Fruit fly (Drosophila melanogaster): Measurements from ENCODE around the gene Fit1.
A peak's percentile ranks its signal among the peaks of the same experiment; 100 is the strongest.

Gene Fit1

DNA sequence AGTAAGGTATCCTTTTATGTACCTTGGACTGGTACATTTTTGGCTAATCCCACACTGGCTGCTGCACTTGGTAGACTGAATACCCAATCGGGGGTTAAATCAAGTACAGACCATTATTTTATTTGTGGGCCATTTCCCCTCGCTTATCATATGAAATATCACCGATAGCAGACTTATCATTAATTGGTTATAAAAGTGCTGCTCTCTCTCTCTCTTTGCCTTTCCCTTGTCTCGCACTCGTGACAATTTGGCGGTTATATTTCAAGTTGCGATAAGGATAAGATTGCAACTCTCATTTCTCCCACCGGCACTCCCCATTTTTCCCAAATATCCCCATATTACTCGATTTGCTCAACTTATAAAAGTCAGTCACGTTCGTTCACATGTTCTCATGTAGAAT lies 12.3 kb downstream of the Fit1 start:
- no peak for TF ChIP-seq CG17801 (GFP tag; optimal IDR thresholded peaks at IDR 0.05; ENCODE audit: partially characterized antibody)

dm6 chr3L:4116490-4117367 lies 13.4 kb downstream of the Fit1 start:
- TF ChIP-seq CG17801 (GFP tag; optimal IDR thresholded peaks at IDR 0.05; ENCODE audit: partially characterized antibody): peak; percentile 45

DNA sequence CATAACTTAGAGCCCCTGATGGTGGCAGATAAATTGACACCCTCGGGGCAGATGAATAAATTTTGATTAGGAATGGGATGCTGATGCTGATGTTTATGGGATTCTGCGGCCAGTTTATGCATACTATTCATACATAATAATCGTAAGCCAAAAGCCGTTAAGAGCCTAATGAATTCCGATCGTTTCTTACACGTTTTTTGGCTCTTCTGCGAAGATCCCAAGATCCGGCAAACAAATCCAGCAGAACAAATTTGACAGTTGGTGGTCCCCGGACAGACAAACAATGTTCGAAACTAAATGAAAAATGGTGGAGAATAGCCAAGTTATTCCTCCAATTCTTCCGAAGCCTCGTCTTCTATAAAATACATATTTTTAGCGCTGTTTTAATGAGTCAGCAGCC lies 14.1 kb downstream of the Fit1 start:
- TF ChIP-seq CG17801 (GFP tag; optimal IDR thresholded peaks at IDR 0.05; ENCODE audit: partially characterized antibody): no peak

DNA sequence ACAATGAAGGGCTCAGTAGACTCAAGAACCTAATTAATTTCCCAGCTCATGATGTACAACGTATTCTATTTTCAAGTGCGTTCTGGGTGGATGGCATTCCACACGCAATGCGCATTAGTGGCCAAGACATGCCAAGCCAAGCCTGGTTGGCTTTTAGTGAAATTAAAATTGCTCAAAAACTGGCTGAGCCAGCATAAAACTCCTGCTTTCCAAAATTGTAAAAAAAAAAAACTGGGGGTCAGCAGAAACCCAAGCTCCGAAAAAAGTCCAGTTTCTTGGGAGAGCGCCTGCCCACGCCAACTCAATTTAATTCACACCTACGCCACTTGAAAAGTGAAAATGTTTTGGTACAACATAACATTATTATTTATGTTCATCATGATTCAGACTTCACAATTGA lies 15.0 kb downstream of the Fit1 start:
- TF ChIP-seq CG17801 (GFP tag; optimal IDR thresholded peaks at IDR 0.05; ENCODE audit: partially characterized antibody): no peak

- TF ChIP-seq CG17801 (GFP tag; optimal IDR thresholded peaks at IDR 0.05; ENCODE audit: partially characterized antibody): no peak
These were observed 16.4 kb downstream of the Fit1 start for dm6 chr3L:4119636-4120357.

DNA sequence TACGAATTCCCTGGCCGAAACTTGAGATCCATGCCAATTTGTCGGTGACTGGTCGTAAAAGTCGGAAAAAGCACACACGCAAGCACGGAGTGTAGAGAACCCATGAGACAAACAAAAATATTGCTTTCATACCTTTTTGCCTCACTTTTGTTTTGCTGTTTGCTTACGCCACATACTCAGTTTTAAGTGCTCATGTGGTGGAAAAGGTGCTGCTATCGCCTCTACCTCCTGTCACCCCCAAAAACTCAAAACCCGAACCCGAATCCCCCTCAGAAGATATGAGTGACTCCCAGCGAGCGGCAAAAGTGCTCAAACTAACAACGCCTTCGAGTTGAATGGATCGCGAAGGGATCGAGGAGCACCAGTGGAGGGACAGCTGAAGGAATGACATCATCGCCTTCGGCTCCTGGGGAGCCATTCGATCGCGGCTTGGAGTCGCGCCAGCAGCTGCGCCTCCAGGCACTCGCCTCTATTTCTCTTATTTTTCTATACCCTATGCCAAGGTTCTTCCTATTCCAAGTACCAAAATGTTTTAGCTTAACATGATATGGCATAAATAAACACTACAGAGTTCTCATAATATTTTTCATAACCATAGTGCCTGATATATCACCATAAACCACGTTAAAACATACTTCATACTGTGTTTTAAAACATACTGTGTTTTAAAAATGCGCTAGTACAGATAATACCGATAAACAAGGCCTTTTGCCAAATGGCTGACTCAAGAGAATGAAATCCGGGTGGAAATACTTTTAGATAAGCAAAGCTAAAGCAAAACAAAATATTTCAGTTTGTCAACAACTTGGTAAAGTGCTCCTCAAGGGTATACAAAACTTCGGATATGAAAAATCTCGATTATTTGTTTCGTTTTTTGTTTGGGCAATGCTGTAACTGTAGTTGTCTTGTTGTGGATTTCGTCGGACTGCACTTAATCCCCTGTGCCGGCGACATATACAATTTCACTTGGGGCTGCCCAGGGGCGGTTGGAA lies 17.3 kb downstream of the Fit1 start:
- no peak for TF ChIP-seq CG17801 (GFP tag; optimal IDR thresholded peaks at IDR 0.05; ENCODE audit: partially characterized antibody)

DNA sequence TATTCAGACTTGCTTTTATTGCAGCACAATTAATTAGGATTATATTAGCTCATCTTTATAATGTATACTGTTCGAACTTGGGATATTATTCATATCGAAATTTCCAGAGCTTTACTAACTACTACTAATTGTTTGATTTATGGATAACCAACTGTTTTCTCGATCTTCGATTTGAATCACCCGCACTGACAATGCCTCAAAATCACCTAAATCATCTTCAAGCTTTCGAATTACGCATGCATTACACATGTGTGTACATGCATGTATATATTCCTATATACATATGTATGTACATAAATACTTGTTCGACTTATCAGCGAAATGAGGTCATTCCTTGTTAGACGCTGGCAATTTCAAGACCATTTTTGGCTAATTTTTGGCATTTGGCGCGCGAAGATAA lies 18.2 kb downstream of the Fit1 start:
- no peak for TF ChIP-seq CG17801 (GFP tag; optimal IDR thresholded peaks at IDR 0.05; ENCODE audit: partially characterized antibody)

dm6 chr3L:4122185-4122767 lies 18.9 kb downstream of the Fit1 start, which contains the start of gene Chd64:
Gene Chd64 (minus strand): TSS chr3L:4122388.
- peak; percentile 82 for TF ChIP-seq CG17801 (GFP tag; optimal IDR thresholded peaks at IDR 0.05; ENCODE audit: partially characterized antibody)

DNA sequence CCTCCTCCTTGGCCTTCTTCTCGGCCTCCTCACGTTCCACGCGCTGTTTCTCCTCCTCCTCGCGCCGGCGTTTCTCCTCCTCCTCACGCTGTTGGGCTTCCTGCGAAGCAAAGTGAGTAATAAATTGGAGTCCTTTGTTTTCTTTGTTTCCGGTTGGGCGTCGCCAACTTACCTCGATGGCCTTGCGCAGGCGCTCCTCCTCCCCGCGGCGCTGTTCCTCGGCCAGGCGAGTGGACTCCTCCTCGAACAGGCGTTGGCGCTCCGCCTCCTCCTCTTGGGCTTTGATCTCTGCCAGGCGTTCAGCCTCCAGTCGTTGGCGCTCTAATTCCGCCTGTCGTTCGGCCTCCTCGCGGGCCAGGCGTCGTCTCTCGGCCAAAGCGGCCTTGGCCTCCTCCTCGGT lies 22.3 kb downstream of the Fit1 start:
- no peak for TF ChIP-seq CG17801 (GFP tag; optimal IDR thresholded peaks at IDR 0.05; ENCODE audit: partially characterized antibody)

dm6 chr3L:4128579-4128978 lies 25.2 kb downstream of the Fit1 start:
- no peak for TF ChIP-seq CG17801 (GFP tag; optimal IDR thresholded peaks at IDR 0.05; ENCODE audit: partially characterized antibody)

DNA sequence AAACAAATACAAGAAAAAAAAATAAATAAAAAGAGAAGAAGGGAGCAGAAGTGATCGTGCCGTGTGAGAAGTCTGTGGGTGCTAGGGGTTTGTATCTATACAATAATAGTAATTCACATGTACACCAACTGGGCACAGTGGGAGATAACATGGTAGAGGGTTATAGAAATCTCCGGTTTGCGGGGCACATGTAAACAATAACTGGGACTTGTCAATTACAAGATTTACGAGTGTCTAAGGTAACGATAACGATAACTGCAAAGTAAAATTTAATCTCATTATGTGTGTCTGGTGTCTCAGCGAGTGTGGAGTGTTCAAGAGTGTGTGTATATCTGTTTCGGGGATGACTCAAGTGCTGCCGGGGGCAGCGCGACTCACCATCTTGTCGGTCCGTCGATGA lies 27.4 kb downstream of the Fit1 start:
- TF ChIP-seq CG17801 (GFP tag; optimal IDR thresholded peaks at IDR 0.05; ENCODE audit: partially characterized antibody): no peak

DNA sequence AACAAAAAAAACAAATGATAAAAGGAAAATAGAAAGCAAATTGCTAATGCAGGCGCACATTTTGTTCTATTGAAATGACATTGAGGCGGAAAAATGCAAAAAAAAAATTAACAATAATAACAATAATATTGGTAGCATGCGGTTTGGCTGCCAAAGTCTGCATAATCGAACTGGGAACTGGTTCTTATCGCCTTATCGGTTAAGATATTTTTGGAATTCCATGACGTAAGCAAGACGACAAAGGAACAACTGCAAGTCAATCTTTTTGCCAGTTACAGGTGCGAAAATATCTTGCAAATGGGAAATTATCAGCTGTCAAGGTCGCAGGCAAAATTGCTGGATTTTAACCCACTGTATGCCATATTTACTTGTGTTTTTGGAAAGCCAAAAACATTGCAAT lies 29.2 kb downstream of the Fit1 start:
- TF ChIP-seq CG17801 (GFP tag; optimal IDR thresholded peaks at IDR 0.05; ENCODE audit: partially characterized antibody): no peak

DNA sequence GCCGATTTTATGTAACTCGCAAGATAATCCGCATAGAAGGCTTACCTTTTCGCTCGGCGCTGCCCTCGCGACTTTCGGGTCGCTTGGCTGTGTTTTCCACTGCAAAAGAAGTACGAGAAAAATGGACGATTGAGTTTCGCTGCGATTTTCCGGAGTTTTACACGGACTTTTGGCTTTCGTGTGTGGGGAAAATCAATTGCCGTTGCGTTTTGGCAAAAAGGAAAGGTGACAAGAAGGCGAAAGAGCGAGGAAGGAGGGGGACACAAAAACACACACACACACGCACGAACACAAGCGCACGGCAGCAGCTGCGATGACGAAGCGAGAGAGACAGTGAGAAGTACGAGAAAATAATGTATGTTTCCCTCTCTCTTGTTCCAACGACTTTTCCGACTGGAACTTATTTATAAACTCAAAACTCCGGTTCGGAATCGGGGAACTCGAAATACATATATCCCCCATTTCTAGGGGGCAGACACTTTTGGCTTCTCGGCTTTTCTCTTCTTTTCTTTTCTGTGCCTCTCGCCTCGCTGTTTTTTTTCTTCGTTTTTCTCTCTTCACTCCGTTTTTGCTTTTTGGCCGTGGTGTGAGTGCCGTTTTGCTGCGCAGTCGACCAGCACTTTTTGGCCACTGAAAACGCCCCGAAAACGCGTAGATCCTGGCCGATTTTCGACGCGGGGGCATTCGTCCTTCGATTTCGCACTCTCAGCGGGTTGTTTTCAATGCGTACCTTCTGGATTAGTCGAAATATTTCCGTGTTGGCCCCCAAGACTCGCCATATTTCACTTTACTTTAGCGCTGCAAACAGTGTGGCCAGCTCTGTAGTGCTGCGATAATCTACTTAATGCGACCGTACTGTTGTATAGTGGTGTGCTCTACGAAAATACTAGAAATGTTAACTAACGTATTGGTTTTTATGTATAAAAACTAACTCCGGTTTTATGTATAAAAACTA lies 30.6 kb downstream of the Fit1 start, which contains the start of gene ens:
Gene ens, minus strand, starts transcription at position 827 of the 955 bp plus-strand sequence.
- TF ChIP-seq CG17801 (GFP tag; optimal IDR thresholded peaks at IDR 0.05; ENCODE audit: partially characterized antibody): peak; percentile 35
